Fruit fly (Drosophila melanogaster) whole organism, embryonic: ENCODE data around the gene CG5835.
A peak's percentile ranks its signal among the peaks of the same experiment; 100 is the strongest.

Experiments
- CG10147 ChIP-seq: fragments of 200-800 bp; sonication (Bioruptor generic); optimal IDR thresholded peaks from 2 replicates; lab custom pipeline; 2019; ENCODE audit warnings: missing biosample characterization, mild to moderate bottlenecking, missing genetic modification characterization, moderate library complexity
- CG11247 ChIP-seq: fragments of 200-800 bp; sonication (Bioruptor generic); IDR thresholded peaks from 2 replicates; pipeline ENCODE4 v1.3.6; 2022; ENCODE audit warnings: missing biosample characterization, missing genetic modification characterization
- CG11695 ChIP-seq: fragments of 200-800 bp; sonication (Bioruptor generic); IDR thresholded peaks from 3 replicates; pipeline ENCODE4 v1.3.6; 2022; ENCODE audit warnings: missing biosample characterization, missing genetic modification characterization
- CG12236 ChIP-seq: fragments of 200-800 bp; sonication (Bioruptor generic); optimal IDR thresholded peaks from 2 replicates; lab custom pipeline; 2016; ENCODE audit warnings: missing biosample characterization, missing genetic modification characterization
- CG13123 ChIP-seq: fragments of 200-800 bp; sonication (Bioruptor generic); optimal IDR thresholded peaks from 2 replicates; lab custom pipeline; 2016; ENCODE audit warnings: missing biosample characterization, missing genetic modification characterization
- CG14710 ChIP-seq: fragments of 200-800 bp; sonication (Bioruptor generic); optimal IDR thresholded peaks from 3 replicates; lab custom pipeline; 2019; ENCODE audit warnings: missing biosample characterization, mild to moderate bottlenecking, missing genetic modification characterization, moderate library complexity
- CG14965 ChIP-seq: fragments of 200-800 bp; sonication (Bioruptor generic); optimal IDR thresholded peaks from 2 replicates; lab custom pipeline; 2016; ENCODE audit warnings: missing biosample characterization, missing genetic modification characterization, borderline replicate concordance
- CG15601 ChIP-seq: fragments of 200-800 bp; sonication (Bioruptor generic); optimal IDR thresholded peaks from 3 replicates; lab custom pipeline; 2019; ENCODE audit warnings: missing biosample characterization, mild to moderate bottlenecking, missing genetic modification characterization, moderate library complexity
- CG17361 ChIP-seq: fragments of 200-800 bp; sonication (Bioruptor generic); IDR thresholded peaks from 3 replicates; pipeline ENCODE4 v1.3.6; 2022; ENCODE audit warnings: missing biosample characterization, missing genetic modification characterization
- CG17568 ChIP-seq: fragments of 200-800 bp; sonication (Bioruptor generic); optimal IDR thresholded peaks from 2 replicates; lab custom pipeline; 2018; ENCODE audit warnings: missing biosample characterization, mild to moderate bottlenecking, missing genetic modification characterization, moderate library complexity
- CG3065 ChIP-seq: fragments of 200-800 bp; sonication (Bioruptor generic); optimal IDR thresholded peaks from 2 replicates; lab custom pipeline; 2016; ENCODE audit warnings: missing biosample characterization, missing genetic modification characterization
- CG32772 ChIP-seq: fragments of 200-800 bp; sonication (Bioruptor generic); IDR thresholded peaks from 2 replicates; pipeline ENCODE4 v1.3.6; 2022; ENCODE audit warnings: missing biosample characterization, missing genetic modification characterization
- CG33213 ChIP-seq: fragments of 200-800 bp; sonication (Bioruptor generic); optimal IDR thresholded peaks from 3 replicates; lab custom pipeline; 2016; ENCODE audit warnings: missing biosample characterization, missing genetic modification characterization
- CG34376 ChIP-seq: fragments of 200-800 bp; sonication (Bioruptor generic); optimal IDR thresholded peaks from 2 replicates; lab custom pipeline; 2018; ENCODE audit warnings: missing biosample characterization, mild to moderate bottlenecking, missing genetic modification characterization
- CG3847 ChIP-seq: fragments of 200-800 bp; sonication (Bioruptor generic); IDR thresholded peaks from 2 replicates; pipeline ENCODE4 v1.3.6; 2022; ENCODE audit warnings: missing biosample characterization, missing genetic modification characterization
- CG7839 ChIP-seq: fragments of 200-800 bp; sonication (Bioruptor generic); optimal IDR thresholded peaks from 3 replicates; lab custom pipeline; 2018; ENCODE audit warnings: missing biosample characterization, mild to moderate bottlenecking, missing genetic modification characterization, moderate library complexity
- CG8290 ChIP-seq, 3 experiments: fragments of 200-800 bp; sonication (Bioruptor generic); optimal IDR thresholded peaks; 2 replicates each; lab custom pipeline; 2016 to 2019; ENCODE audit warnings: missing biosample characterization in 3 of 3, missing genetic modification characterization in 3 of 3, mild to moderate bottlenecking in 2 of 3, moderate library complexity in 1 of 3
- CG8765 ChIP-seq: fragments of 200-800 bp; sonication (Bioruptor generic); IDR thresholded peaks from 2 replicates; pipeline ENCODE4 v1.3.6; 2022; ENCODE audit warnings: missing biosample characterization, missing genetic modification characterization
- CG9797 ChIP-seq: fragments of 200-800 bp; sonication (Bioruptor generic); optimal IDR thresholded peaks from 3 replicates; lab custom pipeline; 2018; ENCODE audit warnings: missing biosample characterization, mild to moderate bottlenecking, missing genetic modification characterization
- CG9817 ChIP-seq: fragments of 200-800 bp; sonication (Bioruptor generic); optimal IDR thresholded peaks from 2 replicates; lab custom pipeline; 2018; ENCODE audit warnings: missing biosample characterization, mild to moderate bottlenecking, missing genetic modification characterization, moderate library complexity
- CHES-1-like ChIP-seq: fragments of 200-800 bp; sonication (Bioruptor generic); optimal IDR thresholded peaks from 2 replicates; lab custom pipeline; 2016; ENCODE audit warnings: missing biosample characterization, missing genetic modification characterization
- Dfd ChIP-seq, 2 experiments: fragments of >200 bp; optimal IDR thresholded peaks; 2 replicates each; lab custom pipeline; 2017; ENCODE audit warnings: missing biosample characterization in 2 of 2, missing genetic modification characterization in 2 of 2
- Dref ChIP-seq: fragments of 200-800 bp; sonication (Bioruptor generic); IDR thresholded peaks from 2 replicates; pipeline ENCODE4 v1.3.6; 2022; ENCODE audit warnings: missing biosample characterization, missing genetic modification characterization
- E2f2 ChIP-seq: fragments of 200-800 bp; sonication (Bioruptor generic); IDR thresholded peaks from 2 replicates; pipeline ENCODE4 v1.3.6; 2022; ENCODE audit warnings: missing biosample characterization, missing genetic modification characterization
- Nf-YA ChIP-seq: fragments of 200-800 bp; sonication (Bioruptor generic); IDR thresholded peaks from 2 replicates; pipeline ENCODE4 v1.3.6; 2022; ENCODE audit warnings: missing biosample characterization, missing genetic modification characterization
- Oli ChIP-seq: fragments of 200-800 bp; sonication (Bioruptor generic); optimal IDR thresholded peaks from 2 replicates; lab custom pipeline; 2018; ENCODE audit warnings: missing biosample characterization, mild to moderate bottlenecking, missing genetic modification characterization, moderate library complexity
- Opbp ChIP-seq: fragments of 200-800 bp; sonication (Bioruptor generic); IDR thresholded peaks from 3 replicates; pipeline ENCODE4 v1.3.6; 2022; ENCODE audit warnings: missing biosample characterization, missing genetic modification characterization; ENCODE audit not compliant: partially characterized antibody
- Rfx ChIP-seq: fragments of 200-800 bp; sonication (Bioruptor generic); IDR thresholded peaks from 2 replicates; pipeline ENCODE4 v1.3.6; 2022; ENCODE audit warnings: missing biosample characterization, missing genetic modification characterization
- Sry-δ ChIP-seq: fragments of 200-800 bp; sonication (Bioruptor generic); optimal IDR thresholded peaks from 2 replicates; lab custom pipeline; 2016; ENCODE audit warnings: missing biosample characterization, missing genetic modification characterization
- YL-1 ChIP-seq: fragments of 200-800 bp; sonication (Bioruptor generic); optimal IDR thresholded peaks from 3 replicates; lab custom pipeline; 2017; ENCODE audit warnings: missing biosample characterization, mild to moderate bottlenecking, missing genetic modification characterization
- ase ChIP-seq: fragments of 200-800 bp; sonication (Bioruptor generic); IDR thresholded peaks from 3 replicates; pipeline ENCODE4 v1.3.6; 2022; ENCODE audit warnings: missing biosample characterization, missing genetic modification characterization
- chinmo ChIP-seq: fragments of 200-800 bp; sonication (Bioruptor generic); IDR thresholded peaks from 4 replicates; pipeline ENCODE4 v1.3.6; 2022; ENCODE audit warnings: missing biosample characterization, missing genetic modification characterization; ENCODE audit not compliant: partially characterized antibody
- dan ChIP-seq: fragments of 200-800 bp; sonication (Bioruptor generic); IDR thresholded peaks from 2 replicates; pipeline ENCODE4 v1.3.6; 2022; ENCODE audit warnings: missing biosample characterization, missing genetic modification characterization
- ems ChIP-seq: fragments of 200-800 bp; sonication (Bioruptor generic); optimal IDR thresholded peaks from 3 replicates; lab custom pipeline; 2016; ENCODE audit warnings: missing biosample characterization, missing genetic modification characterization
- exex ChIP-seq: fragments of 200-800 bp; sonication (Bioruptor generic); optimal IDR thresholded peaks from 4 replicates; lab custom pipeline; 2018; ENCODE audit warnings: missing biosample characterization, mild to moderate bottlenecking, missing genetic modification characterization, moderate library complexity
- gsb ChIP-seq: fragments of 200-800 bp; sonication (Bioruptor generic); IDR thresholded peaks from 2 replicates; pipeline ENCODE4 v1.3.6; 2022; ENCODE audit warnings: missing biosample characterization, missing genetic modification characterization
- gsb-n ChIP-seq: fragments of 200-800 bp; sonication (Bioruptor generic); optimal IDR thresholded peaks from 3 replicates; lab custom pipeline; 2018; ENCODE audit warnings: missing biosample characterization, mild to moderate bottlenecking, missing genetic modification characterization
- gt ChIP-seq: fragments of 200-800 bp; sonication (Bioruptor generic); IDR thresholded peaks from 2 replicates; pipeline ENCODE4 v1.3.6; 2022; ENCODE audit warnings: missing biosample characterization, missing genetic modification characterization
- ham ChIP-seq: fragments of 200-800 bp; sonication (Bioruptor generic); IDR thresholded peaks from 2 replicates; pipeline ENCODE4 v1.3.6; 2022; ENCODE audit warnings: missing biosample characterization, missing genetic modification characterization
- hbn ChIP-seq: fragments of 200-800 bp; sonication (Bioruptor generic); IDR thresholded peaks from 2 replicates; pipeline ENCODE4 v1.3.6; 2022; ENCODE audit warnings: missing biosample characterization, missing genetic modification characterization; ENCODE audit not compliant: partially characterized antibody
- ind ChIP-seq: fragments of 200-800 bp; sonication (Bioruptor generic); optimal IDR thresholded peaks from 3 replicates; lab custom pipeline; 2016; ENCODE audit warnings: missing biosample characterization, missing genetic modification characterization
- lbe ChIP-seq: fragments of 200-800 bp; sonication (Bioruptor generic); optimal IDR thresholded peaks from 2 replicates; lab custom pipeline; 2016; ENCODE audit warnings: missing biosample characterization, mild to moderate bottlenecking, missing genetic modification characterization
- lola ChIP-seq, 3 experiments: fragments of >200 bp in 2 of 3; fragments of 200-800 bp in 1 of 3; sonication (Bioruptor generic) in 1 of 3; optimal IDR thresholded peaks; 2 replicates each; lab custom pipeline; 2017 to 2019; ENCODE audit warnings: missing biosample characterization in 3 of 3, missing genetic modification characterization in 3 of 3, mild to moderate bottlenecking in 1 of 3, moderate library complexity in 1 of 3
- odd ChIP-seq: fragments of 200-800 bp; sonication (Bioruptor generic); optimal IDR thresholded peaks from 2 replicates; lab custom pipeline; 2017; ENCODE audit warnings: missing biosample characterization, mild to moderate bottlenecking, missing genetic modification characterization
- pho ChIP-seq: fragments of 200-800 bp; sonication (Bioruptor generic); optimal IDR thresholded peaks from 2 replicates; lab custom pipeline; 2016; ENCODE audit warnings: missing biosample characterization, missing genetic modification characterization
- row ChIP-seq: fragments of 200-800 bp; sonication (Bioruptor generic); IDR thresholded peaks from 3 replicates; pipeline ENCODE4 v1.3.6; 2022; ENCODE audit warnings: missing biosample characterization, missing genetic modification characterization
- sima ChIP-seq: fragments of 200-800 bp; sonication (Bioruptor generic); optimal IDR thresholded peaks from 2 replicates; lab custom pipeline; 2016; ENCODE audit warnings: missing biosample characterization, missing genetic modification characterization
- sisA ChIP-seq: fragments of 200-800 bp; sonication (Bioruptor generic); IDR thresholded peaks from 2 replicates; pipeline ENCODE4 v1.3.6; 2022; ENCODE audit warnings: missing biosample characterization, missing genetic modification characterization
- tgo ChIP-seq: fragments of 200-800 bp; sonication (Bioruptor generic); IDR thresholded peaks from 3 replicates; pipeline ENCODE4 v1.3.6; 2022; ENCODE audit warnings: missing biosample characterization, missing genetic modification characterization
- tio ChIP-seq: fragments of 200-800 bp; sonication (Bioruptor generic); optimal IDR thresholded peaks from 2 replicates; lab custom pipeline; 2017; ENCODE audit warnings: missing biosample characterization, missing genetic modification characterization, inconsistent platforms
- tna ChIP-seq: fragments of 200-800 bp; sonication (Bioruptor generic); IDR thresholded peaks from 2 replicates; pipeline ENCODE4 v1.3.6; 2022; ENCODE audit warnings: missing biosample characterization, missing genetic modification characterization; ENCODE audit not compliant: partially characterized antibody
- z ChIP-seq: fragments of 200-800 bp; sonication (Bioruptor generic); IDR thresholded peaks from 3 replicates; pipeline ENCODE4 v1.3.6; 2022; ENCODE audit warnings: missing biosample characterization, missing genetic modification characterization

The CG5835 gene

dm6 chr3R:19108126-19108525 is 45.4 kb downstream of the CG5835 start (continued):
- TF ChIP-seq sima (GFP tag; lab: Kevin White, UChicago) (no peak), ems (GFP tag; lab: Kevin White, UChicago) (no peak), odd (GFP tag; lab: Kevin White, UChicago) (no peak), CG17568 (GFP tag; lab: Kevin White, UChicago) (no peak), CG9797 (GFP tag; lab: Kevin White, UChicago) (no peak), CG17361 (0 out of 3 replicates have a peak, but pooled peaks have one; percentile 42), exex (tag; lab: Kevin White, UChicago) (no peak), CG12236 (GFP tag; lab: Kevin White, UChicago) (no peak), YL-1 (no peak), dan (GFP tag; lab: Robert Waterston, UW) (no peak), CG3847 (GFP tag; lab: Robert Waterston, UW) (no peak), CG13123 (GFP tag; lab: Kevin White, UChicago) (no peak), Dfd (GFP tag; optimal IDR thresholded peaks at IDR 0.05; lab: Kevin White, UChicago) (no peak), z (GFP tag; lab: Robert Waterston, UW) (no peak), lola (GFP tag; optimal IDR thresholded peaks at IDR 0.05; lab: Kevin White, UChicago) (peak in 1 of 3 experiments; percentile 45), CG8290 (GFP tag; optimal IDR thresholded peaks at IDR 0.05; lab: Kevin White, UChicago) (peak; percentile 1), CG8290 (tag; optimal IDR thresholded peaks at IDR 0.05; lab: Kevin White, UChicago) (no peak), CG11695 (no peak), CG11247 (no peak), CG14710 (tag; lab: Kevin White, UChicago) (peak; percentile 29), Opbp (no peak), ase (no peak), hbn (GFP tag; lab: Robert Waterston, UW) (no peak), CG14965 (no peak), Dref (GFP tag; lab: Robert Waterston, UW) (no peak), CG9817 (tag; lab: Kevin White, UChicago) (no peak), CG15601 (tag; lab: Kevin White, UChicago) (peak; percentile 53), CG8765 (GFP tag; lab: Robert Waterston, UW) (no peak), E2f2 (GFP tag; lab: Robert Waterston, UW) (no peak), sisA (no peak), CG33213 (GFP tag; lab: Kevin White, UChicago) (no peak), ham (no peak), tgo (GFP tag; lab: Robert Waterston, UW) (no peak; the same call in 2 of the 3 replicates), CHES-1-like (GFP tag; lab: Kevin White, UChicago) (no peak), gt (GFP tag; lab: Robert Waterston, UW) (no peak), Nf-YA (GFP tag; lab: Robert Waterston, UW) (no peak), row (peak; percentile 56; the same call in 2 of the 3 replicates), tio (no peak), Sry-δ (GFP tag; lab: Kevin White, UChicago) (no peak), CG34376 (GFP tag; lab: Kevin White, UChicago) (no peak), pho (GFP tag; lab: Kevin White, UChicago) (no peak), gsb-n (peak; percentile 41), CG10147 (GFP tag; lab: Kevin White, UChicago) (no peak), chinmo (no peak), tna (no peak), CG3065 (GFP tag; lab: Kevin White, UChicago) (no peak), lbe (GFP tag; lab: Kevin White, UChicago) (no peak), Rfx (GFP tag; lab: Robert Waterston, UW) (no peak), gsb (GFP tag; lab: Robert Waterston, UW) (no peak), CG32772 (GFP tag; lab: Robert Waterston, UW) (no peak), ind (GFP tag; lab: Kevin White, UChicago) (no peak), Oli (no peak), CG7839 (tag; lab: Kevin White, UChicago) (peak; percentile 11)
